Worm (Caenorhabditis elegans) whole organism, L4 larva: ENCODE data around the gene spe-10.

Experiments
- F37D6.2 ChIP-seq: sonication (generic microtip); optimal IDR thresholded peaks from 2 replicates; lab custom pipeline; 2016; ENCODE audit warnings: mild to moderate bottlenecking, missing genetic modification characterization, missing compliant biosample characterization
- F44E2.7 ChIP-seq: fragments of 200-800 bp; sonication (Bioruptor generic); IDR thresholded peaks from 2 replicates; pipeline ENCODE4 v2.1.2; 2022; ENCODE audit warnings: missing genetic modification characterization, missing compliant biosample characterization
- F49E8.2 ChIP-seq: sonication (generic microtip); optimal IDR thresholded peaks from 2 replicates; lab custom pipeline; 2016; ENCODE audit warnings: missing compliant biosample characterization, mild to moderate bottlenecking, missing genetic modification characterization, borderline replicate concordance
- T20F7.1 ChIP-seq: fragments of 200-800 bp; sonication (Bioruptor generic); optimal IDR thresholded peaks from 2 replicates; lab custom pipeline; 2018; ENCODE audit warnings: mild to moderate bottlenecking, missing genetic modification characterization, missing compliant biosample characterization
- Y75B8A.6 ChIP-seq: fragments of 200-800 bp; sonication (Bioruptor generic); IDR thresholded peaks from 2 replicates; pipeline ENCODE4 v1.3.6; 2022; ENCODE audit warnings: missing genetic modification reagents, missing genetic modification characterization, missing compliant biosample characterization
- ZK337.2 ChIP-seq: fragments of 200-800 bp; sonication (Bioruptor generic); IDR thresholded peaks from 2 replicates; pipeline ENCODE4 v1.3.6; 2022; ENCODE audit warnings: missing genetic modification reagents, missing genetic modification characterization, missing compliant biosample characterization
- aha-1 ChIP-seq: fragments of 150-350 bp; peaks from one replicate; lab custom pipeline; 2014; ENCODE audit warnings: missing biosample characterization, missing genetic modification characterization
- arid-1 ChIP-seq: fragments of 200-800 bp; sonication (Bioruptor generic); conservative IDR thresholded peaks from 2 replicates; pipeline ENCODE4 v1.3.6; 2022; ENCODE audit warnings: missing genetic modification reagents, missing genetic modification characterization, missing compliant biosample characterization
- ceh-28 ChIP-seq: fragments of 150-350 bp; optimal IDR thresholded peaks from 2 replicates; lab custom pipeline; 2014; ENCODE audit warnings: missing biosample characterization, missing genetic modification reagents, missing genetic modification characterization
- ceh-44 ChIP-seq: fragments of 200-800 bp; sonication (Bioruptor generic); IDR thresholded peaks from 2 replicates; pipeline ENCODE4 v1.3.6; 2022; ENCODE audit warnings: missing genetic modification reagents, missing genetic modification characterization, missing compliant biosample characterization
- ces-1 ChIP-seq: fragments of 150-350 bp; sonication (generic microtip); optimal IDR thresholded peaks from 4 replicates; lab custom pipeline; 2014; ENCODE audit warnings: missing biosample characterization, missing genetic modification reagents, missing genetic modification characterization
- daf-16 ChIP-seq, 3 experiments: sonication (generic microtip); optimal IDR thresholded peaks; 2 replicates each; lab custom pipeline; 2016 to 2017; ENCODE audit warnings: missing genetic modification characterization in 3 of 3, missing genetic modification reagents in 3 of 3, mild to moderate bottlenecking in 2 of 3, missing compliant biosample characterization in 2 of 3, missing biosample characterization in 1 of 3, moderate library complexity in 1 of 3
- dmd-6 ChIP-seq: fragments of 200-800 bp; sonication (Bioruptor generic); IDR thresholded peaks from 2 replicates; pipeline ENCODE4 v1.3.6; 2022; ENCODE audit warnings: missing genetic modification reagents, missing genetic modification characterization, missing compliant biosample characterization
- dmd-9 ChIP-seq: fragments of 200-800 bp; sonication (Bioruptor generic); IDR thresholded peaks from 2 replicates; pipeline ENCODE4 v1.3.6; 2022; ENCODE audit warnings: missing genetic modification reagents, missing genetic modification characterization, missing compliant biosample characterization
- duxl-1 ChIP-seq: sonication (generic microtip); optimal IDR thresholded peaks from 2 replicates; lab custom pipeline; 2016; ENCODE audit warnings: mild to moderate bottlenecking, missing genetic modification characterization, moderate library complexity, missing compliant biosample characterization; ENCODE audit not compliant: poor library complexity
- dve-1 ChIP-seq: sonication (generic microtip); optimal IDR thresholded peaks from 2 replicates; lab custom pipeline; 2017; ENCODE audit warnings: antibody characterized with exemption, mild to moderate bottlenecking, missing genetic modification characterization, missing compliant biosample characterization; ENCODE audit not compliant: insufficient read depth
- gei-8 ChIP-seq: fragments of 200-800 bp; sonication (Bioruptor generic); optimal IDR thresholded peaks from 2 replicates; lab custom pipeline; 2018; ENCODE audit warnings: mild to moderate bottlenecking, missing genetic modification characterization, missing compliant biosample characterization
- hif-1 ChIP-seq, 2 experiments: sonication (generic microtip); optimal IDR thresholded peaks; 2 replicates each; lab custom pipeline; 2016 to 2017; ENCODE audit warnings: missing compliant biosample characterization in 2 of 2, missing genetic modification characterization in 2 of 2, missing genetic modification reagents in 2 of 2, missing genotype in 2 of 2, mild to moderate bottlenecking in 1 of 2
- hlh-11 ChIP-seq: fragments of 200-800 bp; sonication (Bioruptor generic); optimal IDR thresholded peaks from 2 replicates; lab custom pipeline; 2018; ENCODE audit warnings: mild to moderate bottlenecking, missing genetic modification characterization, missing compliant biosample characterization
- hlh-30 ChIP-seq: sonication (generic microtip); optimal IDR thresholded peaks from 2 replicates; lab custom pipeline; 2017; ENCODE audit warnings: antibody characterized with exemption, mild to moderate bottlenecking, missing genetic modification characterization, missing compliant biosample characterization; ENCODE audit not compliant: insufficient read depth
- hmg-1.1 ChIP-seq: fragments of 200-800 bp; sonication (Bioruptor generic); IDR thresholded peaks from 2 replicates; pipeline ENCODE4 v1.3.6; 2022; ENCODE audit warnings: missing genetic modification reagents, missing genetic modification characterization, missing compliant biosample characterization
- lin-13 ChIP-seq: fragments of 150-350 bp; optimal IDR thresholded peaks from 2 replicates; lab custom pipeline; 2014; ENCODE audit warnings: missing biosample characterization, missing genetic modification reagents, missing genetic modification characterization
- madf-9 ChIP-seq: fragments of 200-800 bp; sonication (Bioruptor generic); conservative IDR thresholded peaks from 2 replicates; pipeline ENCODE4 v1.3.6; 2022; ENCODE audit warnings: missing genetic modification reagents, missing genetic modification characterization, missing compliant biosample characterization
- mep-1 ChIP-seq: fragments of 150-350 bp; sonication (generic microtip); optimal IDR thresholded peaks from 3 replicates; lab custom pipeline; 2014; ENCODE audit warnings: missing biosample characterization, missing genetic modification characterization
- nhr-25 ChIP-seq: sonication (generic microtip); optimal IDR thresholded peaks from 2 replicates; lab custom pipeline; 2017; ENCODE audit warnings: missing genetic modification characterization, mild to moderate bottlenecking, missing compliant biosample characterization, antibody characterized with exemption, moderate library complexity, borderline replicate concordance; ENCODE audit not compliant: insufficient read depth
- nhr-28 ChIP-seq: fragments of 150-350 bp; optimal IDR thresholded peaks from 2 replicates; lab custom pipeline; 2014; ENCODE audit warnings: missing biosample characterization, missing genetic modification characterization
- nhr-42 ChIP-seq: fragments of 200-800 bp; sonication (Bioruptor generic); IDR thresholded peaks from 2 replicates; pipeline ENCODE4 v1.3.6; 2022; ENCODE audit warnings: missing genetic modification characterization, missing compliant biosample characterization
- nhr-77 ChIP-seq: fragments of 150-350 bp; optimal IDR thresholded peaks from 2 replicates; lab custom pipeline; 2014; ENCODE audit warnings: missing biosample characterization, missing genetic modification characterization
- pqm-1 ChIP-seq: sonication (generic microtip); optimal IDR thresholded peaks from 2 replicates; lab custom pipeline; 2017; ENCODE audit warnings: missing biosample characterization, missing genetic modification characterization
- saeg-2 ChIP-seq: fragments of 200-800 bp; sonication (Bioruptor generic); IDR thresholded peaks from 2 replicates; pipeline ENCODE4 v1.3.6; 2022; ENCODE audit warnings: missing genetic modification reagents, missing genetic modification characterization, missing compliant biosample characterization
- snpc-1.2 ChIP-seq: fragments of 200-800 bp; sonication (Bioruptor generic); IDR thresholded peaks from 2 replicates; pipeline ENCODE4 v1.3.6; 2022; ENCODE audit warnings: missing genetic modification reagents, missing genetic modification characterization, missing compliant biosample characterization
- spr-3 ChIP-seq: fragments of 200-800 bp; sonication (Bioruptor generic); optimal IDR thresholded peaks from 2 replicates; lab custom pipeline; 2018; ENCODE audit warnings: mild to moderate bottlenecking, missing genetic modification characterization, missing compliant biosample characterization
- unc-39 ChIP-seq: sonication (generic microtip); optimal IDR thresholded peaks from 2 replicates; lab custom pipeline; 2017; ENCODE audit warnings: missing biosample characterization, missing genetic modification characterization
- unc-62 ChIP-seq, 3 experiments: fragments of 150-350 bp in 1 of 3; sonication (generic microtip); optimal IDR thresholded peaks in 2 of 3; peaks in 1 of 3; 1 replicate in 1 of 3; 2 replicates in 2 of 3; lab custom pipeline; 2014 to 2017; ENCODE audit warnings: missing biosample characterization in 3 of 3, missing genetic modification characterization in 3 of 3, missing genetic modification reagents in 3 of 3, missing genotype in 1 of 3
- zfp-3 ChIP-seq: fragments of 200-800 bp; sonication (Bioruptor generic); conservative IDR thresholded peaks from 2 replicates; pipeline ENCODE4 v1.3.6; 2022; ENCODE audit warnings: missing genetic modification reagents, missing genetic modification characterization, missing compliant biosample characterization
- zip-11 ChIP-seq: fragments of 200-800 bp; sonication (Bioruptor generic); IDR thresholded peaks from 2 replicates; pipeline ENCODE4 v1.3.6; 2022; ENCODE audit warnings: missing genetic modification characterization, missing compliant biosample characterization
- zip-2 ChIP-seq: fragments of 150-350 bp; optimal IDR thresholded peaks from 2 replicates; lab custom pipeline; 2014; ENCODE audit warnings: missing biosample characterization, missing genetic modification characterization

spe-10 gene

DNA sequence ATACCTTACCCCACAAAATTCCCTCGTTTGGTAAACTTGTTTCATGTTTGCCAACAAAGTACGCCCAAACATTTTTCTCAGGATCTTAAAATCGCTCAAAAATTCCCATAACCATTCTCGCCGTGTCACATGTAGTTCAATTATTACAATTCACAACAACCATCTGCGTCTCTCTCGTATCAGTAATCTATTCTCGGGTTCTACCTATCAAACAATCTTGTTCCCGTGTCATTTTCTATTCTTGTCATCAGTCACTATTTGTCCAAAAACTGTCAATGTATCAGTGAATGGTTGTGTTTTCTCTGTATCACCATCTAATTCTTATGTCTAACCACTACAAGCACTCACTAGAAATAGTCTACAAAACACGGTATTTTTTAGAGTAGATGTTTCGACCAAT, 12.9 kb upstream of the spe-10 start (continued):
- TF ChIP-seq T20F7.1 (GFP tag; lab: Kevin White, UChicago), result peak; percentile 56
- TF ChIP-seq hlh-30, result peak; percentile 82
- no peak for TF ChIP-seq lin-13 (GFP tag; lab: Kevin White, UChicago)
- TF ChIP-seq dmd-6 (GFP tag; lab: Robert Waterston, UW), result peak; percentile 95
- peak in 1 of 2 experiments; percentile 45 for TF ChIP-seq hif-1 (tag; optimal IDR thresholded peaks at IDR 0.05; lab: Kevin White, UChicago)
- no peak for TF ChIP-seq snpc-1.2 (GFP tag; lab: Robert Waterston, UW)
- no peak for TF ChIP-seq daf-16 (GFP tag; optimal IDR thresholded peaks at IDR 0.05; lab: Kevin White, UChicago)
- TF ChIP-seq daf-16 (tag; optimal IDR thresholded peaks at IDR 0.05; lab: Kevin White, UChicago), result peak; percentile 83
- no peak for TF ChIP-seq nhr-25
- no peak for TF ChIP-seq arid-1 (GFP tag; lab: Robert Waterston, UW)
- TF ChIP-seq dmd-9 (GFP tag; lab: Robert Waterston, UW), result no peak
- TF ChIP-seq nhr-28, result peak; percentile 100
- no peak for TF ChIP-seq gei-8 (GFP tag; lab: Kevin White, UChicago)
- no peak for TF ChIP-seq nhr-42 (GFP tag; lab: Robert Waterston, UW)
- peak; percentile 65 for TF ChIP-seq nhr-77 (tag; lab: Kevin White, UChicago)
- TF ChIP-seq hlh-11 (tag; lab: Kevin White, UChicago), result peak; percentile 86
- TF ChIP-seq, all 104 proteins: peak for 22

DNA sequence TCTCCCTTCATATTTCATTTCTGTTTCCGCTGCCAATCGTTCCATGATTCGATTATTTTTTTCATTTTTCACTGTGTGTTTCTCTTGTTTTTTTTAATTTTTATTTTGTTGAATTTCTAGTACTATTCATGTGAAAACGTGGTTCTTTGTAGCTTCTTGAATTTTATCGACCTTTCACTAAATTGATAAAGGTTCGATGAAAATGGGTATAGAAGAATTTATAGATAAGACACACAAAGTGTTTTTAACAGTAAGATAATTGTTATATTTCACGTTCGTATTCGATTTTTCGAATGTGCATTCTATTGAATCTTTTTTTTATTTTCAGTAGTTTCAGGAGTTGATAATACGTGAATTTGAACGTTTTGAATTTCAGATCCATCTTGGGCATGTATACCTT, 12.1 kb upstream of the spe-10 start, which contains the start of gene ugt-49:
Gene ugt-49 (plus strand): TSS at position 371 of the 400 bp plus-strand sequence.
- TF ChIP-seq dve-1 (tag; lab: Kevin White, UChicago) (peak; percentile 5), ceh-28 (no peak), ZK337.2 (GFP tag; lab: Robert Waterston, UW) (no peak), daf-16 (GFP tag; optimal IDR thresholded peaks at IDR 0.05; lab: Kevin White, UChicago) (no peak), daf-16 (tag; optimal IDR thresholded peaks at IDR 0.05; lab: Kevin White, UChicago) (peak; percentile 43), F49E8.2 (tag; lab: Kevin White, UChicago) (no peak), nhr-28 (peak; percentile 79), pqm-1 (tag; lab: Kevin White, UChicago) (peak; percentile 34), zfp-3 (GFP tag; lab: Robert Waterston, UW) (no peak)

DNA sequence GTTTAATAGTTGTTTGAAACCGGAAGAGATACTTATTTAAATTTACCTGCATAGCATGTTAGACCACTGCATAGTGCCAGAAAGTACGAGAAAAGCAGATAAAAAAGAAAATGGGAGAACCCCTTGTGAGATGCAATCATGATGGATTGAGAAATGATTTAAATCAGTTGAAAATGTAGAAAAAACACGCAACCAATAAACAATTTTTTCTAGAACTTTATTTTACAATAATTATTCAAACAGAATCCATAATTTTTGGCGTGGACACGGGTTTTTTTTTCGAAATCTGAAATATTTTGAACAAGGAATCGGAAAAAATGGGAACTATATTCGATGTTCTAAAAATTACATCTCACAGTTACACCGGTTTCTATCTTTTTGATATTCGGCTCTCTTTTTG, 4.8 kb upstream of the spe-10 start, which contains the start of gene AC3.12:
Gene AC3.12 (minus strand): TSS at position 101 of the 400 bp plus-strand sequence.
- TF ChIP-seq mep-1 (no peak), Y75B8A.6 (GFP tag; lab: Robert Waterston, UW) (no peak), hlh-11 (tag; lab: Kevin White, UChicago) (no peak), zip-11 (GFP tag; lab: Robert Waterston, UW) (no peak), duxl-1 (no peak), spr-3 (GFP tag; lab: Kevin White, UChicago) (no peak), F37D6.2 (tag; lab: Kevin White, UChicago) (no peak), madf-9 (GFP tag; lab: Robert Waterston, UW) (no peak), zip-2 (no peak), ces-1 (GFP tag; lab: Kevin White, UChicago) (no peak), dmd-9 (GFP tag; lab: Robert Waterston, UW) (no peak), unc-39 (tag; lab: Kevin White, UChicago) (no peak), saeg-2 (GFP tag; lab: Robert Waterston, UW) (no peak), hif-1 (tag; optimal IDR thresholded peaks at IDR 0.05; lab: Kevin White, UChicago) (no peak), nhr-25 (no peak), ceh-44 (GFP tag; lab: Robert Waterston, UW) (no peak), F44E2.7 (no peak)

DNA sequence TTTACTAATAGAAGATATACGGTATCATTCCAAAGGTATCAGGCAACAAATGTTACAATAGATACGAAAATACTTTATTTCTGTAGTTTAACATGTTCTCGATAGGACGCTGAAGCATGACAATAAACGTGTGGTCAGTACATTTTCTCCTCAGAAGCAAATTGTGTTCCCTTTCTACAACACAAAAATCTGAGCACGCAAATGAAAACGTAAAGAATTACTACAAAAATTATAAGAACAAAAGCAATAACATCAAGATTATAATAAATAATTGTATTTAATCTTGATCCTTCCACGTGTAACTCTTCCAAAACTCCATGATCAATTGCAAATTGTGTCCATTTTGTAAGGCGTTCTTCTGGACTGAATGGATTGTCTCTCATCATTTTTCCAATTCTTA, 4.3 kb upstream of the spe-10 start:
- TF ChIP-seq aha-1 (peak; percentile 95), hmg-1.1 (no peak), unc-62 (GFP tag; optimal IDR thresholded peaks at IDR 0.05 in 1 of 2; lab: Kevin White, UChicago) (peak in 1 of 2 experiments; percentile 68), unc-62 (tag; optimal IDR thresholded peaks at IDR 0.05; lab: Kevin White, UChicago) (no peak)
